Worm (Caenorhabditis elegans) whole organism, midembryonic: Measurements from ENCODE around the gene B0250.5.

Source experiments
- T22C8.4 ChIP-seq: fragments of 200-800 bp; sonication (Bioruptor generic); IDR thresholded peaks from 2 replicates; pipeline ENCODE4 v1.3.6; 2022; ENCODE audit warnings: missing genetic modification characterization, missing compliant biosample characterization
- cog-1 ChIP-seq: sonication (generic microtip); optimal IDR thresholded peaks from 2 replicates; lab custom pipeline; 2016; ENCODE audit warnings: missing genetic modification characterization, missing compliant biosample characterization
- flt-1 ChIP-seq: fragments of 200-800 bp; sonication (Bioruptor generic); IDR thresholded peaks from 2 replicates; pipeline ENCODE4 v1.3.6; 2022; ENCODE audit warnings: missing genetic modification characterization, missing compliant biosample characterization
- klf-2 ChIP-seq: fragments of 200-800 bp; sonication (Bioruptor generic); conservative IDR thresholded peaks from 2 replicates; pipeline ENCODE4 v1.3.6; 2022; ENCODE audit warnings: missing genetic modification reagents, missing genetic modification characterization, missing compliant biosample characterization
- med-1 ChIP-seq: sonication (generic microtip); optimal IDR thresholded peaks from 2 replicates; lab custom pipeline; 2017; ENCODE audit warnings: missing genetic modification characterization, mild to moderate bottlenecking, missing compliant biosample characterization, antibody characterized with exemption, missing genetic modification reagents; ENCODE audit not compliant: insufficient read depth
- ref-1 ChIP-seq: fragments of 200-800 bp; sonication (Bioruptor generic); conservative IDR thresholded peaks from 2 replicates; pipeline ENCODE4 v1.3.6; 2022; ENCODE audit warnings: missing genetic modification reagents, missing genetic modification characterization, missing compliant biosample characterization
- tab-1 ChIP-seq: fragments of 200-800 bp; sonication (Bioruptor generic); IDR thresholded peaks from 2 replicates; pipeline ENCODE4 v1.3.6; 2022; ENCODE audit warnings: missing genetic modification characterization, missing compliant biosample characterization
- ztf-29 ChIP-seq: fragments of 200-800 bp; sonication (Bioruptor generic); IDR thresholded peaks from 2 replicates; pipeline ENCODE4 v1.3.6; 2022; ENCODE audit warnings: missing genetic modification reagents, missing genetic modification characterization, missing compliant biosample characterization

- TF ChIP-seq flt-1 (GFP tag; lab: Robert Waterston, UW) (no peak), cog-1 (no peak), T22C8.4 (GFP tag; lab: Robert Waterston, UW) (no peak), med-1 (GFP tag; lab: Kevin White, UChicago) (no peak), ref-1 (GFP tag; lab: Robert Waterston, UW) (no peak), ztf-29 (no peak), klf-2 (no peak), tab-1 (GFP tag; lab: Robert Waterston, UW) (no peak)
Measured at ce11 chrV:20544092-20544491, 50.4 kb downstream of the B0250.5 start, which contains the start of gene slc-36.3.
